Fruit fly (Drosophila melanogaster) whole organism, pupa: ENCODE measurements around the gene Usp14.

ENCODE experiments used
- CG13204 ChIP-seq: fragments of 200-800 bp; sonication (Bioruptor generic); optimal IDR thresholded peaks from 2 replicates; lab custom pipeline; 2018; ENCODE audit warnings: missing biosample characterization, mild to moderate bottlenecking, missing genetic modification characterization, moderate library complexity
- CG17806 ChIP-seq: fragments of 200-800 bp; sonication (Bioruptor generic); optimal IDR thresholded peaks from 2 replicates; lab custom pipeline; 2018; ENCODE audit warnings: missing biosample characterization, mild to moderate bottlenecking, missing genetic modification characterization, moderate library complexity
- CG34367 ChIP-seq: fragments of 200-800 bp; sonication (Bioruptor generic); optimal IDR thresholded peaks from 2 replicates; lab custom pipeline; 2018; ENCODE audit warnings: missing biosample characterization, mild to moderate bottlenecking, missing genetic modification characterization
- CG4496 ChIP-seq: fragments of 200-800 bp; sonication (Bioruptor generic); IDR thresholded peaks from 3 replicates; pipeline ENCODE4 v1.3.6; 2022; ENCODE audit warnings: missing biosample characterization, missing genetic modification characterization
- CG8159 ChIP-seq: fragments of 200-800 bp; sonication (Bioruptor generic); optimal IDR thresholded peaks from 3 replicates; lab custom pipeline; 2018; ENCODE audit warnings: missing biosample characterization, mild to moderate bottlenecking, missing genetic modification characterization, moderate library complexity
- EcR ChIP-seq: fragments of 200-800 bp; sonication (Bioruptor generic); optimal IDR thresholded peaks from 3 replicates; lab custom pipeline; 2019; ENCODE audit warnings: missing biosample characterization, missing genetic modification characterization, mild to moderate bottlenecking, moderate library complexity, missing genetic modification reagents
- Ets98B ChIP-seq: fragments of 200-800 bp; sonication (Bioruptor generic); IDR thresholded peaks from 2 replicates; pipeline ENCODE4 v1.3.6; 2022; ENCODE audit warnings: missing biosample characterization, missing genetic modification characterization
- Pif1A ChIP-seq: fragments of 200-800 bp; sonication (Bioruptor generic); optimal IDR thresholded peaks from 3 replicates; lab custom pipeline; 2016; ENCODE audit warnings: missing biosample characterization, missing genetic modification characterization
- Pif1B ChIP-seq: fragments of 200-800 bp; sonication (Bioruptor generic); optimal IDR thresholded peaks from 3 replicates; lab custom pipeline; 2016; ENCODE audit warnings: missing biosample characterization, missing genetic modification characterization
- fd96Ca ChIP-seq: fragments of 200-800 bp; sonication (Bioruptor generic); IDR thresholded peaks from 3 replicates; pipeline ENCODE4 v1.3.6; 2022; ENCODE audit warnings: missing biosample characterization, missing genetic modification characterization
- gl ChIP-seq: fragments of 200-800 bp; sonication (Bioruptor generic); optimal IDR thresholded peaks from 2 replicates; lab custom pipeline; 2018; ENCODE audit warnings: missing biosample characterization, mild to moderate bottlenecking, missing genetic modification characterization
- rn ChIP-seq: fragments of 200-800 bp; sonication (Bioruptor generic); IDR thresholded peaks from 2 replicates; pipeline ENCODE4 v1.3.6; 2022; ENCODE audit warnings: missing biosample characterization, missing genetic modification characterization

dm6 chr2L:10299810-10300147, 14.4 kb downstream of the Usp14 start, which contains the start of gene CYLD:
- TF ChIP-seq EcR (GFP tag; lab: Kevin White, UChicago): no peak
- TF ChIP-seq CG8159 (tag; lab: Kevin White, UChicago): no peak
- no peak for TF ChIP-seq rn (GFP tag; lab: Robert Waterston, UW)
- peak; percentile 66 for TF ChIP-seq CG17806
- TF ChIP-seq CG13204 (GFP tag; lab: Kevin White, UChicago): no peak
- TF ChIP-seq fd96Ca: no peak
- TF ChIP-seq Pif1B (GFP tag; lab: Kevin White, UChicago): no peak
- no peak; the same call in 1 of the 2 replicates for TF ChIP-seq Ets98B (GFP tag; lab: Robert Waterston, UW)
- peak; percentile 43 for TF ChIP-seq CG34367
- no peak for TF ChIP-seq Pif1A (GFP tag; lab: Kevin White, UChicago)
- TF ChIP-seq gl (tag; lab: Kevin White, UChicago): no peak
- no peak for TF ChIP-seq CG4496 (GFP tag; lab: Robert Waterston, UW)
